Worm (Caenorhabditis elegans): ENCODE measurements around the gene sar-1.

sar-1 gene

ce11 chrIV:4511259-4511890, 1.7 kb downstream of the sar-1 start, which contains the start of the genes rfth-1 and ZK180.8:
rfth-1 (minus strand) TSS chrIV:4511309.
ZK180.8 (minus strand) TSS chrIV:4511724.
- TF ChIP-seq aptf-3 (GFP tag; IDR thresholded peaks at IDR 0.05) (no peak), hlh-12 (tag; optimal IDR thresholded peaks at IDR 0.05) (no peak), hsf-1 (GFP tag; IDR thresholded peaks at IDR 0.05) (0 out of 2 replicates have a peak, but pooled peaks have one; percentile 31), lsl-1 (GFP tag; optimal IDR thresholded peaks at IDR 0.05) (no peak), gei-17 (GFP tag; optimal IDR thresholded peaks at IDR 0.05) (peak; percentile 10), cebp-1 (GFP tag; IDR thresholded peaks at IDR 0.05) (no peak), cebp-1 (tag; optimal IDR thresholded peaks at IDR 0.05) (peak; percentile 23), hmg-20 (GFP tag; IDR thresholded peaks at IDR 0.05) (no peak), mcd-1 (GFP tag; IDR thresholded peaks at IDR 0.05) (peak; percentile 21; the same call in 1 of the 2 replicates), lin-26 (GFP tag; IDR thresholded peaks at IDR 0.05) (0 out of 2 replicates have a peak, but pooled peaks have one; percentile 22), hmg-1.2 (GFP tag; IDR thresholded peaks at IDR 0.05) (peak; percentile 39), lin-35 (GFP tag; optimal IDR thresholded peaks at IDR 0.05) (peak in 1 of 3 experiments; percentile 17), pbrm-1 (GFP tag; IDR thresholded peaks at IDR 0.05) (0 out of 2 replicates have a peak, but pooled peaks have one; percentile 29), madf-6 (GFP tag; IDR thresholded peaks at IDR 0.05) (peak; percentile 48), tbx-9 (tag; optimal IDR thresholded peaks at IDR 0.05; ENCODE audit: borderline replicate concordance) (no peak), ama-1 (optimal IDR thresholded peaks at IDR 0.05) (no peak), ama-1 (GFP tag; optimal IDR thresholded peaks at IDR 0.05) (peak in 1 of 2 experiments; percentile 58), rcor-1 (GFP tag; IDR thresholded peaks at IDR 0.05) (no peak), repo-1 (tag; optimal IDR thresholded peaks at IDR 0.05) (peak; percentile 61), Y53G8AR.9 (GFP tag; conservative IDR thresholded peaks at IDR 0.05) (peak; percentile 62; the same call in 1 of the 2 replicates), nhr-80 (tag; optimal IDR thresholded peaks at IDR 0.05) (peak; percentile 36), him-1 (tag; optimal IDR thresholded peaks at IDR 0.05) (peak; percentile 14), F49E8.2 (tag; optimal IDR thresholded peaks at IDR 0.05; ENCODE audit: insufficient read depth) (peak; percentile 28), efl-1 (GFP tag; optimal IDR thresholded peaks at IDR 0.05) (no peak), chd-7 (tag; optimal IDR thresholded peaks at IDR 0.05) (peak; percentile 28), nfyb-1 (GFP tag; IDR thresholded peaks at IDR 0.05) (peak; percentile 47; the same call in 1 of the 2 replicates), madf-8 (GFP tag; conservative IDR thresholded peaks at IDR 0.05) (no peak), B0336.3 (GFP tag; IDR thresholded peaks at IDR 0.05) (peak; percentile 50; the same call in 1 of the 2 replicates), ekl-4 (GFP tag; IDR thresholded peaks at IDR 0.05) (no peak), tlf-1 (GFP tag; optimal IDR thresholded peaks at IDR 0.05) (no peak), B0261.1 (tag; optimal IDR thresholded peaks at IDR 0.05) (no peak), somi-1 (GFP tag; optimal IDR thresholded peaks at IDR 0.05) (peak; percentile 13), Y53F4B.3 (GFP tag; IDR thresholded peaks at IDR 0.05) (no peak), C17E4.6 (GFP tag; IDR thresholded peaks at IDR 0.05) (no peak), T07F8.4 (tag; optimal IDR thresholded peaks at IDR 0.05) (no peak), bed-2 (GFP tag; IDR thresholded peaks at IDR 0.05) (no peak), attf-3 (GFP tag; conservative IDR thresholded peaks at IDR 0.05) (0 out of 2 replicates have a peak, but pooled peaks have one; percentile 10), F39B2.1 (GFP tag; IDR thresholded peaks at IDR 0.05) (0 out of 2 replicates have a peak, but pooled peaks have one; percentile 57), snpc-3.4 (tag; optimal IDR thresholded peaks at IDR 0.05) (no peak), mes-4 (tag; optimal IDR thresholded peaks at IDR 0.05) (no peak), cebp-2 (GFP tag; IDR thresholded peaks at IDR 0.05) (no peak)
